Worm (Caenorhabditis elegans) whole organism, young adult: Measurements from ENCODE around the gene R10E9.2.

Source experiments
- B0035.1 ChIP-seq: sonication (generic microtip); optimal IDR thresholded peaks from 2 replicates; lab custom pipeline; 2016; ENCODE audit warnings: missing genetic modification characterization, mild to moderate bottlenecking, missing compliant biosample characterization, missing genotype, missing genetic modification reagents
- F33H1.4 ChIP-seq: fragments of 200-800 bp; sonication (Bioruptor generic); IDR thresholded peaks from 2 replicates; pipeline ENCODE4 v1.3.6; 2022; ENCODE audit warnings: missing genetic modification reagents, missing genetic modification characterization, missing compliant biosample characterization
- F49E8.2 ChIP-seq: sonication (generic microtip); optimal IDR thresholded peaks from 3 replicates; lab custom pipeline; 2017; ENCODE audit warnings: missing genetic modification characterization, mild to moderate bottlenecking, missing compliant biosample characterization, antibody characterized with exemption, moderate library complexity; ENCODE audit not compliant: insufficient read depth
- F52B5.7 ChIP-seq: sonication (generic microtip); optimal IDR thresholded peaks from 2 replicates; lab custom pipeline; 2016; ENCODE audit warnings: mild to moderate bottlenecking, missing genetic modification characterization, missing compliant biosample characterization
- F55B11.4 ChIP-seq: sonication (generic microtip); optimal IDR thresholded peaks from 2 replicates; lab custom pipeline; 2016; ENCODE audit warnings: missing compliant biosample characterization, missing genetic modification characterization, borderline replicate concordance; ENCODE audit not compliant: insufficient read depth
- F57A8.1 ChIP-seq: fragments of 200-800 bp; sonication (Bioruptor generic); optimal IDR thresholded peaks from 2 replicates; lab custom pipeline; 2018; ENCODE audit warnings: mild to moderate bottlenecking, missing genetic modification characterization, moderate library complexity, missing compliant biosample characterization
- K11D2.4 ChIP-seq: fragments of 200-800 bp; sonication (Bioruptor generic); IDR thresholded peaks from 2 replicates; pipeline ENCODE4 v1.3.6; 2022; ENCODE audit warnings: missing genetic modification reagents, missing genetic modification characterization, missing compliant biosample characterization
- Y53G8AR.9 ChIP-seq: fragments of 200-800 bp; sonication (Bioruptor generic); conservative IDR thresholded peaks from 2 replicates; pipeline ENCODE4 v1.3.6; 2022; ENCODE audit warnings: missing genetic modification reagents, missing genetic modification characterization, missing compliant biosample characterization
- ZK185.1 ChIP-seq: sonication (generic microtip); optimal IDR thresholded peaks from 2 replicates; lab custom pipeline; 2016; ENCODE audit warnings: mild to moderate bottlenecking, missing genetic modification characterization, missing compliant biosample characterization; ENCODE audit not compliant: poor library complexity, severe bottlenecking
- ama-1 ChIP-seq, 3 experiments: fragments of 150-350 bp in 1 of 3; sonication (generic microtip) in 2 of 3; optimal IDR thresholded peaks; 2 replicates each; lab custom pipeline; 2014 to 2018; ENCODE audit warnings: missing biosample characterization in 2 of 3, missing genetic modification characterization in 2 of 3, missing genetic modification reagents in 2 of 3
- aptf-2 ChIP-seq: fragments of 200-800 bp; sonication (Bioruptor generic); conservative IDR thresholded peaks from 2 replicates; pipeline ENCODE4 v1.3.6; 2022; ENCODE audit warnings: missing genetic modification reagents, missing genetic modification characterization, missing compliant biosample characterization
- athp-1 ChIP-seq: sonication (generic microtip); optimal IDR thresholded peaks from 2 replicates; lab custom pipeline; 2017; ENCODE audit warnings: mild to moderate bottlenecking, missing genetic modification characterization, missing compliant biosample characterization
- attf-3 ChIP-seq: fragments of 200-800 bp; sonication (Bioruptor generic); conservative IDR thresholded peaks from 2 replicates; pipeline ENCODE4 v1.3.6; 2022; ENCODE audit warnings: missing genetic modification reagents, missing genetic modification characterization, missing compliant biosample characterization
- attf-5 ChIP-seq: fragments of 200-800 bp; sonication (Bioruptor generic); optimal IDR thresholded peaks from 2 replicates; lab custom pipeline; 2018; ENCODE audit warnings: mild to moderate bottlenecking, missing genetic modification characterization, missing compliant biosample characterization
- bed-2 ChIP-seq: fragments of 200-800 bp; sonication (Bioruptor generic); IDR thresholded peaks from 2 replicates; pipeline ENCODE4 v1.3.6; 2022; ENCODE audit warnings: missing genetic modification reagents, missing genetic modification characterization, missing compliant biosample characterization
- ccch-3 ChIP-seq: fragments of 200-800 bp; sonication (Bioruptor generic); optimal IDR thresholded peaks from 2 replicates; lab custom pipeline; 2018; ENCODE audit warnings: mild to moderate bottlenecking, missing genetic modification characterization, missing compliant biosample characterization
- cebp-1 ChIP-seq, 2 experiments: fragments of 200-800 bp in 1 of 2; sonication (Bioruptor generic) in 1 of 2; sonication (generic microtip) in 1 of 2; IDR thresholded peaks in 1 of 2; optimal IDR thresholded peaks in 1 of 2; 2 replicates each; pipeline versions ENCODE4 v1.3.6 to Lab custom; 2017 to 2022; ENCODE audit warnings: missing compliant biosample characterization in 2 of 2, missing genetic modification characterization in 2 of 2, mild to moderate bottlenecking in 1 of 2, missing genetic modification reagents in 1 of 2, moderate library complexity in 1 of 2
- cebp-2 ChIP-seq: fragments of 200-800 bp; sonication (Bioruptor generic); IDR thresholded peaks from 2 replicates; pipeline ENCODE4 v1.3.6; 2022; ENCODE audit warnings: missing genetic modification characterization, missing compliant biosample characterization
- ceh-40 ChIP-seq: fragments of 200-800 bp; sonication (Bioruptor generic); IDR thresholded peaks from 2 replicates; pipeline ENCODE4 v1.3.6; 2022; ENCODE audit warnings: missing genetic modification characterization, missing compliant biosample characterization
- die-1 ChIP-seq: sonication (generic microtip); optimal IDR thresholded peaks from 2 replicates; lab custom pipeline; 2016; ENCODE audit warnings: missing genotype, mild to moderate bottlenecking, missing genetic modification characterization, missing compliant biosample characterization
- efl-1 ChIP-seq: fragments of 150-350 bp; optimal IDR thresholded peaks from 2 replicates; lab custom pipeline; 2014; ENCODE audit warnings: missing biosample characterization, missing genetic modification reagents, missing genetic modification characterization
- egl-18 ChIP-seq: fragments of 200-800 bp; sonication (Bioruptor generic); IDR thresholded peaks from 2 replicates; pipeline ENCODE4 v1.3.6; 2022; ENCODE audit warnings: missing genetic modification reagents, missing genetic modification characterization, missing compliant biosample characterization
- ekl-4 ChIP-seq: fragments of 200-800 bp; sonication (Bioruptor generic); IDR thresholded peaks from 2 replicates; pipeline ENCODE4 v1.3.6; 2022; ENCODE audit warnings: missing genetic modification reagents, missing genetic modification characterization, missing compliant biosample characterization
- hrde-1 ChIP-seq: sonication (generic microtip); optimal IDR thresholded peaks from 2 replicates; lab custom pipeline; 2016; ENCODE audit warnings: missing genetic modification characterization, mild to moderate bottlenecking, missing compliant biosample characterization, moderate library complexity, missing genotype, missing genetic modification reagents, borderline replicate concordance
- lag-1 ChIP-seq: fragments of 200-800 bp; sonication (Bioruptor generic); IDR thresholded peaks from 2 replicates; pipeline ENCODE4 v1.3.6; 2022; ENCODE audit warnings: missing genetic modification reagents, missing genetic modification characterization, missing compliant biosample characterization
- let-607 ChIP-seq, 2 experiments: fragments of 200-800 bp in 1 of 2; sonication (Bioruptor generic) in 1 of 2; sonication (generic microtip) in 1 of 2; optimal IDR thresholded peaks; 2 replicates each; lab custom pipeline; 2016 to 2018; ENCODE audit warnings: mild to moderate bottlenecking in 2 of 2, missing compliant biosample characterization in 2 of 2, missing genetic modification characterization in 2 of 2, moderate library complexity in 2 of 2, missing genotype in 1 of 2
- lin-26 ChIP-seq: fragments of 200-800 bp; sonication (Bioruptor generic); IDR thresholded peaks from 2 replicates; pipeline ENCODE4 v1.3.6; 2022; ENCODE audit warnings: missing genetic modification reagents, missing genetic modification characterization, missing compliant biosample characterization
- lir-1 ChIP-seq: fragments of 200-800 bp; sonication (Bioruptor generic); conservative IDR thresholded peaks from 2 replicates; pipeline ENCODE4 v1.3.6; 2022; ENCODE audit warnings: missing genetic modification reagents, missing genetic modification characterization, missing compliant biosample characterization
- madf-10 ChIP-seq: sonication (generic microtip); optimal IDR thresholded peaks from 2 replicates; lab custom pipeline; 2016; ENCODE audit warnings: mild to moderate bottlenecking, missing genetic modification characterization, missing compliant biosample characterization
- nfya-1 ChIP-seq: sonication (generic microtip); optimal IDR thresholded peaks from 2 replicates; lab custom pipeline; 2017; ENCODE audit warnings: antibody characterized with exemption, missing compliant biosample characterization, missing genetic modification characterization, borderline replicate concordance; ENCODE audit not compliant: insufficient read depth
- nfya-2 ChIP-seq: fragments of 200-800 bp; sonication (Bioruptor generic); IDR thresholded peaks from 2 replicates; pipeline ENCODE4 v1.3.6; 2022; ENCODE audit warnings: missing genetic modification reagents, missing genetic modification characterization, missing compliant biosample characterization
- nhr-179 ChIP-seq: sonication (generic microtip); optimal IDR thresholded peaks from 2 replicates; lab custom pipeline; 2016; ENCODE audit warnings: mild to moderate bottlenecking, missing genetic modification characterization, missing compliant biosample characterization
- nhr-80 ChIP-seq: sonication (generic microtip); optimal IDR thresholded peaks from 2 replicates; lab custom pipeline; 2016; ENCODE audit warnings: missing genetic modification characterization, missing compliant biosample characterization
- snpc-4 ChIP-seq, 5 experiments: fragments of 150-350 bp in 1 of 5; sonication (generic microtip) in 4 of 5; optimal IDR thresholded peaks; 2 replicates each; lab custom pipeline; 2014 to 2018; ENCODE audit warnings: missing genetic modification characterization in 5 of 5, missing biosample characterization in 3 of 5, antibody characterized with exemption in 2 of 5, mild to moderate bottlenecking in 2 of 5, missing compliant biosample characterization in 2 of 5, missing genotype in 2 of 5, moderate library complexity in 2 of 5, missing genetic modification reagents in 1 of 5
- somi-1 ChIP-seq: fragments of 200-800 bp; sonication (Bioruptor generic); optimal IDR thresholded peaks from 2 replicates; lab custom pipeline; 2018; ENCODE audit warnings: mild to moderate bottlenecking, missing genetic modification characterization, missing compliant biosample characterization
- sptf-2 ChIP-seq: fragments of 200-800 bp; sonication (Bioruptor generic); optimal IDR thresholded peaks from 2 replicates; lab custom pipeline; 2018; ENCODE audit warnings: mild to moderate bottlenecking, missing genetic modification characterization, missing compliant biosample characterization
- ztf-22 ChIP-seq: fragments of 200-800 bp; sonication (Bioruptor generic); optimal IDR thresholded peaks from 2 replicates; lab custom pipeline; 2018; ENCODE audit warnings: mild to moderate bottlenecking, missing genetic modification characterization, moderate library complexity, missing compliant biosample characterization
- ztf-25 ChIP-seq: fragments of 200-800 bp; sonication (Bioruptor generic); IDR thresholded peaks from 2 replicates; pipeline ENCODE4 v1.3.6; 2022; ENCODE audit warnings: missing genetic modification reagents, missing genetic modification characterization, missing compliant biosample characterization
- ztf-28 ChIP-seq: fragments of 200-800 bp; sonication (Bioruptor generic); IDR thresholded peaks from 2 replicates; pipeline ENCODE4 v1.3.6; 2022; ENCODE audit warnings: missing genetic modification reagents, missing genetic modification characterization, missing compliant biosample characterization

R10E9.2 gene

ce11 chrIII:4009181-4009580 is 45.0 kb upstream of the R10E9.2 start:
- TF ChIP-seq ccch-3 (GFP tag; lab: Kevin White, UChicago) (no peak), lir-1 (GFP tag; lab: Robert Waterston, UW) (no peak), ekl-4 (GFP tag; lab: Robert Waterston, UW) (no peak), nhr-80 (tag; lab: Kevin White, UChicago) (no peak), aptf-2 (GFP tag; lab: Robert Waterston, UW) (no peak), F33H1.4 (GFP tag; lab: Robert Waterston, UW) (no peak), madf-10 (tag; lab: Kevin White, UChicago) (no peak), ZK185.1 (tag; lab: Kevin White, UChicago) (no peak), B0035.1 (no peak), die-1 (no peak), ztf-22 (GFP tag; lab: Kevin White, UChicago) (no peak), sptf-2 (GFP tag; lab: Kevin White, UChicago) (no peak), nfya-2 (no peak), hrde-1 (tag; lab: Kevin White, UChicago) (no peak), let-607 (tag; optimal IDR thresholded peaks at IDR 0.05; lab: Kevin White, UChicago) (no peak), attf-3 (GFP tag; lab: Robert Waterston, UW) (no peak), F55B11.4 (tag; lab: Kevin White, UChicago) (no peak), athp-1 (tag; lab: Kevin White, UChicago) (no peak)

ce11 chrIII:4007017-4007416 is 42.9 kb upstream of the R10E9.2 start:
- peak; percentile 16 for TF ChIP-seq ama-1 (optimal IDR thresholded peaks at IDR 0.05; lab: Kevin White, UChicago)
- no peak for TF ChIP-seq ama-1 (GFP tag; optimal IDR thresholded peaks at IDR 0.05; lab: Kevin White, UChicago)
- TF ChIP-seq die-1, result no peak
- no peak for TF ChIP-seq F49E8.2 (tag; lab: Kevin White, UChicago)
- TF ChIP-seq Y53G8AR.9 (GFP tag; lab: Robert Waterston, UW), result 0 out of 2 replicates have a peak, but pooled peaks have one; percentile 53

- TF ChIP-seq efl-1 (GFP tag; lab: Kevin White, UChicago) (no peak), F57A8.1 (GFP tag; lab: Kevin White, UChicago) (no peak), cebp-1 (GFP tag; IDR thresholded peaks at IDR 0.05; lab: Robert Waterston, UW) (no peak), cebp-1 (tag; optimal IDR thresholded peaks at IDR 0.05; lab: Kevin White, UChicago) (peak; percentile 6), lin-26 (no peak), F55B11.4 (tag; lab: Kevin White, UChicago) (no peak), egl-18 (no peak), ztf-28 (GFP tag; lab: Robert Waterston, UW) (no peak), nfya-1 (tag; lab: Kevin White, UChicago) (no peak), ztf-25 (GFP tag; lab: Robert Waterston, UW) (no peak), attf-5 (GFP tag; lab: Kevin White, UChicago) (peak; percentile 8), ceh-40 (GFP tag; lab: Robert Waterston, UW) (no peak), snpc-4 (GFP tag; optimal IDR thresholded peaks at IDR 0.05; lab: Kevin White, UChicago) (no peak), snpc-4 (tag; optimal IDR thresholded peaks at IDR 0.05; lab: Kevin White, UChicago) (no peak), attf-3 (GFP tag; lab: Robert Waterston, UW) (no peak), cebp-2 (GFP tag; lab: Robert Waterston, UW) (no peak), K11D2.4 (GFP tag; lab: Robert Waterston, UW) (no peak), lag-1 (GFP tag; lab: Robert Waterston, UW) (no peak), F52B5.7 (tag; lab: Kevin White, UChicago) (no peak), somi-1 (GFP tag; lab: Kevin White, UChicago) (peak; percentile 13), bed-2 (GFP tag; lab: Robert Waterston, UW) (no peak), F33H1.4 (GFP tag; lab: Robert Waterston, UW) (no peak), nhr-179 (no peak)
Measured at ce11 chrIII:4005446-4006192, 41.5 kb upstream of the R10E9.2 start, which contains the start of gene pxd-1. pxd-1 (plus strand) TSS chrIII:4006142.
